Worm (Caenorhabditis elegans): ENCODE data around the gene lite-1.

Gene lite-1

ce11 chrX:6253566-6253898 lies 23.0 kb upstream of the lite-1 start:
- TF ChIP-seq snpc-4 (GFP tag; optimal IDR thresholded peaks at IDR 0.05): no peak
- TF ChIP-seq snpc-4 (tag; optimal IDR thresholded peaks at IDR 0.05): peak in 1 of 4 experiments; percentile 17
- TF ChIP-seq tlf-1 (GFP tag; optimal IDR thresholded peaks at IDR 0.05): no peak

DNA sequence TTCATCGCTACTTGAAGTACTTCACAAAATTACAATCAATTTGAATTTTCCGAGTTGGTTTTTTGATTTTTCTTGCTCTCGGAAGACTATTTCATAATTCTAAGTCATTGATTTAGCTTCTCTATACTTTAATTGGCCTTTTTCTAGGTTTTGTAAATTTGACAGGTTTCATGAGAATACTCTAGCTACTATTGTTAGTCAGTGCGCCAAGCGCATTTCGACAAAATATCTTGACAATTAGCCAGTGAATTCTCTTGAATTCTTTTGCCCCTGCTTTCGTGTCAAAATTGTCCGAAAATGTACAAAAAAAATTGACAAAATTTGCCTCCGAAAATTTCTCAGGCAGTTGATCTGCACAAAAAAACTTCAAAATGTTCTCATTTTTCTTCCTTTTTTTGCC lies 22.6 kb upstream of the lite-1 start:
- TF ChIP-seq dpff-1 (tag; optimal IDR thresholded peaks at IDR 0.05) (no peak), ZK185.1 (tag; optimal IDR thresholded peaks at IDR 0.05; ENCODE audit: poor library complexity, severe bottlenecking) (peak; percentile 61), ama-1 (optimal IDR thresholded peaks at IDR 0.05) (peak; percentile 67), ama-1 (GFP tag; optimal IDR thresholded peaks at IDR 0.05) (no peak), cebp-1 (GFP tag; IDR thresholded peaks at IDR 0.05) (no peak), cebp-1 (tag; optimal IDR thresholded peaks at IDR 0.05) (peak; percentile 2), fkh-3 (tag; optimal IDR thresholded peaks at IDR 0.05) (no peak), C06A6.2 (GFP tag; conservative IDR thresholded peaks at IDR 0.05) (peak; percentile 41; the same call in 1 of the 2 replicates)

- peak; percentile 30 for TF ChIP-seq ama-1 (optimal IDR thresholded peaks at IDR 0.05)
- no peak for TF ChIP-seq ama-1 (GFP tag; optimal IDR thresholded peaks at IDR 0.05)
- TF ChIP-seq sptf-2 (GFP tag; optimal IDR thresholded peaks at IDR 0.05): no peak
Observed at ce11 chrX:6252752-6253151, 22.2 kb upstream of the lite-1 start.

ce11 chrX:6251947-6252617 lies 21.5 kb upstream of the lite-1 start:
- no peak for TF ChIP-seq aptf-3 (GFP tag; IDR thresholded peaks at IDR 0.05)
- TF ChIP-seq gei-17 (GFP tag; optimal IDR thresholded peaks at IDR 0.05): peak; percentile 66
- TF ChIP-seq snpc-1.3 (tag; optimal IDR thresholded peaks at IDR 0.05; ENCODE audit: insufficient read depth): no peak
- no peak for TF ChIP-seq madf-10 (tag; optimal IDR thresholded peaks at IDR 0.05)
- no peak for TF ChIP-seq nhr-90 (tag; optimal IDR thresholded peaks at IDR 0.05)
- TF ChIP-seq pha-4 (tag; optimal IDR thresholded peaks at IDR 0.05): no peak
- TF ChIP-seq efl-1 (GFP tag; optimal IDR thresholded peaks at IDR 0.05): no peak
- no peak for TF ChIP-seq B0336.3 (GFP tag; IDR thresholded peaks at IDR 0.05)
- no peak for TF ChIP-seq tbx-9 (tag; optimal IDR thresholded peaks at IDR 0.05; ENCODE audit: borderline replicate concordance)
- no peak for TF ChIP-seq xnd-1 (tag; optimal IDR thresholded peaks at IDR 0.05)
- TF ChIP-seq C17E4.6 (GFP tag; IDR thresholded peaks at IDR 0.05): no peak
- peak; percentile 3 for TF ChIP-seq nhr-80 (tag; optimal IDR thresholded peaks at IDR 0.05)
- peak; percentile 1 to 22 for TF ChIP-seq let-607 (tag; optimal IDR thresholded peaks at IDR 0.05)
- TF ChIP-seq ets-4 (GFP tag; optimal IDR thresholded peaks at IDR 0.05): no peak
- peak; percentile 27 for TF ChIP-seq repo-1 (tag; optimal IDR thresholded peaks at IDR 0.05)
- peak; percentile 36; the same call in 1 of the 2 replicates for TF ChIP-seq dox-1 (GFP tag; IDR thresholded peaks at IDR 0.05)
- TF ChIP-seq hmg-1.2 (GFP tag; IDR thresholded peaks at IDR 0.05): peak; percentile 36
- peak; percentile 40 for TF ChIP-seq lin-40 (tag; optimal IDR thresholded peaks at IDR 0.05)
- no peak for TF ChIP-seq hrde-1 (tag; optimal IDR thresholded peaks at IDR 0.05; ENCODE audit: borderline replicate concordance)
- TF ChIP-seq F57A8.1 (GFP tag; optimal IDR thresholded peaks at IDR 0.05): no peak
- TF ChIP-seq zfh-2 (GFP tag; conservative IDR thresholded peaks at IDR 0.05): peak; percentile 90
- TF ChIP-seq ccch-3 (GFP tag; optimal IDR thresholded peaks at IDR 0.05): no peak
- TF ChIP-seq attf-6 (GFP tag; IDR thresholded peaks at IDR 0.05): no peak
- no peak for TF ChIP-seq F23B12.7 (tag; optimal IDR thresholded peaks at IDR 0.05; ENCODE audit: insufficient read depth)
- TF ChIP-seq lin-26 (GFP tag; IDR thresholded peaks at IDR 0.05): peak; percentile 49; the same call in 1 of the 2 replicates
- 0 out of 2 replicates have a peak, but pooled peaks have one; percentile 61 for TF ChIP-seq nfyb-1 (GFP tag; IDR thresholded peaks at IDR 0.05)
- no peak for TF ChIP-seq athp-1 (tag; optimal IDR thresholded peaks at IDR 0.05)
- TF ChIP-seq him-1 (tag; optimal IDR thresholded peaks at IDR 0.05): no peak
- TF ChIP-seq ama-1 (optimal IDR thresholded peaks at IDR 0.05): peak; percentile 98
- peak in 1 of 2 experiments; percentile 34 for TF ChIP-seq ama-1 (GFP tag; optimal IDR thresholded peaks at IDR 0.05)
- TF ChIP-seq F52B5.7 (tag; optimal IDR thresholded peaks at IDR 0.05): peak; percentile 34
- peak; percentile 9 for TF ChIP-seq ztf-3 (GFP tag; optimal IDR thresholded peaks at IDR 0.05)
- TF ChIP-seq mcd-1 (GFP tag; IDR thresholded peaks at IDR 0.05): peak; percentile 33

Measured in whole organism, young adult.